Fruit fly (Drosophila melanogaster) whole organism, wandering third instar larva: ENCODE measurements around the gene CG1394.

Experiments
- Myc ChIP-seq: fragments of >200 bp; optimal IDR thresholded peaks from 2 replicates; lab custom pipeline; 2017
- OdsH ChIP-seq: fragments of 200-800 bp; sonication (Bioruptor generic); optimal IDR thresholded peaks from 2 replicates; lab custom pipeline; 2016; ENCODE audit warnings: missing biosample characterization, mild to moderate bottlenecking, missing genetic modification characterization
- Rel ChIP-seq, 2 experiments: fragments of 200-800 bp; sonication (Bioruptor generic) in 1 of 2; optimal IDR thresholded peaks; 2 replicates in 1 of 2; 3 replicates in 1 of 2; lab custom pipeline; 2016 to 2019; ENCODE audit warnings: mild to moderate bottlenecking in 2 of 2, missing biosample characterization in 2 of 2, missing genetic modification characterization in 2 of 2, moderate library complexity in 1 of 2
- br ChIP-seq: fragments of 200-800 bp; sonication (Bioruptor generic); optimal IDR thresholded peaks from 2 replicates; lab custom pipeline; 2016; ENCODE audit warnings: missing biosample characterization, missing genetic modification characterization
- psq ChIP-seq: fragments of 200-800 bp; sonication (Bioruptor generic); optimal IDR thresholded peaks from 3 replicates; lab custom pipeline; 2017; ENCODE audit warnings: missing biosample characterization, mild to moderate bottlenecking, missing genetic modification characterization, moderate library complexity
- rgr ChIP-seq: fragments of 200-800 bp; sonication (Bioruptor generic); optimal IDR thresholded peaks from 3 replicates; lab custom pipeline; 2016; ENCODE audit warnings: missing biosample characterization, mild to moderate bottlenecking, missing genetic modification characterization
- tai ChIP-seq: sonication (Bioruptor generic); optimal IDR thresholded peaks from 2 replicates; lab custom pipeline; 2016; ENCODE audit warnings: missing biosample characterization, missing genetic modification characterization
- usp ChIP-seq: fragments of >200 bp; optimal IDR thresholded peaks from 2 replicates; lab custom pipeline; 2017; ENCODE audit warnings: missing biosample characterization, missing genetic modification characterization

dm6 chrX:11182631-11183030 is 12.2 kb upstream of the CG1394 start, which contains the start of gene CG15200:
- TF ChIP-seq rgr (GFP tag; lab: Kevin White, UChicago) (no peak), Rel (GFP tag; optimal IDR thresholded peaks at IDR 0.05; lab: Kevin White, UChicago) (no peak), Rel (tag; optimal IDR thresholded peaks at IDR 0.05; lab: Kevin White, UChicago) (no peak), Myc (lab: Kevin White, UChicago) (no peak), OdsH (no peak), br (no peak), psq (GFP tag; lab: Kevin White, UChicago) (no peak), usp (GFP tag; lab: Kevin White, UChicago) (no peak), tai (no peak)
